Fruit fly (Drosophila melanogaster) whole organism, prepupa: ENCODE data around the gene Gr64d.

Experiments
- Blimp-1 ChIP-seq: fragments of 200-800 bp; sonication (Bioruptor generic); optimal IDR thresholded peaks from 3 replicates; lab custom pipeline; 2017; ENCODE audit warnings: missing biosample characterization, missing genetic modification characterization, mild to moderate bottlenecking, moderate library complexity, missing genetic modification reagents
- CG10631 ChIP-seq: fragments of 200-800 bp; sonication (Bioruptor generic); optimal IDR thresholded peaks from 2 replicates; lab custom pipeline; 2016; ENCODE audit warnings: missing biosample characterization, missing genetic modification characterization
- CG10669 ChIP-seq: fragments of 200-800 bp; sonication (Bioruptor generic); optimal IDR thresholded peaks from 3 replicates; lab custom pipeline; 2018; ENCODE audit warnings: missing biosample characterization, mild to moderate bottlenecking, missing genetic modification characterization, moderate library complexity
- CG11294 ChIP-seq: fragments of 200-800 bp; sonication (Bioruptor generic); IDR thresholded peaks from 2 replicates; pipeline ENCODE4 v1.3.6; 2022; ENCODE audit warnings: missing biosample characterization, missing genetic modification characterization
- CG11902 ChIP-seq: fragments of 200-800 bp; sonication (Bioruptor generic); optimal IDR thresholded peaks from 3 replicates; lab custom pipeline; 2016; ENCODE audit warnings: missing biosample characterization, missing genetic modification characterization
- CG15336 ChIP-seq: fragments of 200-800 bp; sonication (Bioruptor generic); IDR thresholded peaks from 2 replicates; pipeline ENCODE4 v1.3.6; 2022; ENCODE audit warnings: missing biosample characterization, missing genetic modification characterization
- CG1621 ChIP-seq: fragments of 200-800 bp; sonication (Bioruptor generic); optimal IDR thresholded peaks from 3 replicates; lab custom pipeline; 2018; ENCODE audit warnings: missing biosample characterization, mild to moderate bottlenecking, missing genetic modification characterization
- CG16779 ChIP-seq: fragments of 200-800 bp; sonication (Bioruptor generic); optimal IDR thresholded peaks from 3 replicates; lab custom pipeline; 2017; ENCODE audit warnings: missing biosample characterization, mild to moderate bottlenecking, missing genetic modification characterization
- CG32006 ChIP-seq: fragments of 200-800 bp; sonication (Bioruptor generic); optimal IDR thresholded peaks from 3 replicates; lab custom pipeline; 2017; ENCODE audit warnings: missing biosample characterization, mild to moderate bottlenecking, missing genetic modification characterization
- CG3919 ChIP-seq: fragments of 200-800 bp; sonication (Bioruptor generic); optimal IDR thresholded peaks from 3 replicates; lab custom pipeline; 2016; ENCODE audit warnings: missing biosample characterization, missing genetic modification characterization
- CG6163 ChIP-seq: fragments of 200-800 bp; sonication (Bioruptor generic); IDR thresholded peaks from 3 replicates; pipeline ENCODE4 v1.3.6; 2022; ENCODE audit warnings: missing biosample characterization, missing genetic modification characterization
- CG6792 ChIP-seq: fragments of 200-800 bp; sonication (Bioruptor generic); optimal IDR thresholded peaks from 3 replicates; lab custom pipeline; 2016; ENCODE audit warnings: missing biosample characterization, missing genetic modification characterization
- CG7368 ChIP-seq: fragments of 200-800 bp; sonication (Bioruptor generic); optimal IDR thresholded peaks from 3 replicates; lab custom pipeline; 2016; ENCODE audit warnings: missing biosample characterization, missing genetic modification characterization
- CG8319 ChIP-seq: fragments of 200-800 bp; sonication (Bioruptor generic); optimal IDR thresholded peaks from 3 replicates; lab custom pipeline; 2016; ENCODE audit warnings: missing biosample characterization, missing genetic modification characterization
- CG8632 ChIP-seq: fragments of 200-800 bp; sonication (Bioruptor generic); optimal IDR thresholded peaks from 3 replicates; lab custom pipeline; 2016; ENCODE audit warnings: missing biosample characterization, missing genetic modification characterization
- CG9139 ChIP-seq: fragments of 200-800 bp; sonication (Bioruptor generic); optimal IDR thresholded peaks from 3 replicates; lab custom pipeline; 2017; ENCODE audit warnings: missing biosample characterization, mild to moderate bottlenecking, missing genetic modification characterization
- Eip75B ChIP-seq: fragments of 200-800 bp; sonication (Bioruptor generic); optimal IDR thresholded peaks from 3 replicates; lab custom pipeline; 2016; ENCODE audit warnings: missing biosample characterization, missing genetic modification characterization
- Eip78C ChIP-seq: fragments of 200-800 bp; sonication (Bioruptor generic); peaks from one replicate; lab custom pipeline; 2016; ENCODE audit warnings: missing biosample characterization, missing genetic modification characterization
- Gug ChIP-seq: fragments of 200-800 bp; sonication (Bioruptor generic); IDR thresholded peaks from 2 replicates; pipeline ENCODE4 v1.3.6; 2022; ENCODE audit warnings: missing biosample characterization, missing genetic modification characterization
- Hr38 ChIP-seq: sonication (Bioruptor generic); optimal IDR thresholded peaks from 2 replicates; lab custom pipeline; 2016; ENCODE audit warnings: missing biosample characterization, missing genetic modification characterization
- Hr39 ChIP-seq: fragments of 200-800 bp; sonication (Bioruptor generic); optimal IDR thresholded peaks from 2 replicates; lab custom pipeline; 2016; ENCODE audit warnings: missing biosample characterization, missing genetic modification characterization
- Hr4 ChIP-seq: fragments of 200-800 bp; sonication (Bioruptor generic); optimal IDR thresholded peaks from 3 replicates; lab custom pipeline; 2016; ENCODE audit warnings: missing biosample characterization, missing genetic modification characterization
- Lpt ChIP-seq: fragments of 200-800 bp; sonication (Bioruptor generic); optimal IDR thresholded peaks from 3 replicates; lab custom pipeline; 2016; ENCODE audit warnings: missing biosample characterization, missing genetic modification characterization
- Met ChIP-seq: fragments of 200-800 bp; sonication (Bioruptor generic); optimal IDR thresholded peaks from 3 replicates; lab custom pipeline; 2016; ENCODE audit warnings: missing biosample characterization, missing genetic modification characterization
- Smox ChIP-seq: fragments of 200-800 bp; sonication (Bioruptor generic); optimal IDR thresholded peaks from 3 replicates; lab custom pipeline; 2016; ENCODE audit warnings: missing biosample characterization, missing genetic modification characterization
- Sox102F ChIP-seq: fragments of 200-800 bp; sonication (Bioruptor generic); optimal IDR thresholded peaks from 2 replicates; lab custom pipeline; 2016; ENCODE audit warnings: missing biosample characterization, mild to moderate bottlenecking, missing genetic modification characterization
- Sox14 ChIP-seq: fragments of 200-800 bp; sonication (Bioruptor generic); optimal IDR thresholded peaks from 3 replicates; lab custom pipeline; 2016; ENCODE audit warnings: missing biosample characterization, missing genetic modification characterization
- Sox15 ChIP-seq: fragments of 200-800 bp; sonication (Bioruptor generic); optimal IDR thresholded peaks from 3 replicates; lab custom pipeline; 2016; ENCODE audit warnings: missing biosample characterization, missing genetic modification characterization
- achi ChIP-seq: fragments of 200-800 bp; sonication (Bioruptor generic); optimal IDR thresholded peaks from 3 replicates; lab custom pipeline; 2016; ENCODE audit warnings: missing biosample characterization, missing genetic modification characterization
- acj6 ChIP-seq: fragments of 200-800 bp; sonication (Bioruptor generic); optimal IDR thresholded peaks from 3 replicates; lab custom pipeline; 2016; ENCODE audit warnings: missing biosample characterization, missing genetic modification characterization
- cyc ChIP-seq: fragments of 200-800 bp; sonication (Bioruptor generic); optimal IDR thresholded peaks from 3 replicates; lab custom pipeline; 2016; ENCODE audit warnings: missing biosample characterization, missing genetic modification characterization
- dac ChIP-seq: fragments of 200-800 bp; sonication (Bioruptor generic); optimal IDR thresholded peaks from 2 replicates; lab custom pipeline; 2017; ENCODE audit warnings: missing biosample characterization, mild to moderate bottlenecking, missing genetic modification characterization
- dsx ChIP-seq: fragments of 200-800 bp; optimal IDR thresholded peaks from 3 replicates; lab custom pipeline; 2019; ENCODE audit warnings: missing biosample characterization, mild to moderate bottlenecking, missing genetic modification characterization, moderate library complexity; ENCODE audit not compliant: poor library complexity, severe bottlenecking
- eg ChIP-seq: fragments of 200-800 bp; sonication (Bioruptor generic); IDR thresholded peaks from 3 replicates; pipeline ENCODE4 v1.3.6; 2022; ENCODE audit warnings: missing biosample characterization, missing genetic modification characterization
- esn ChIP-seq: fragments of 200-800 bp; sonication (Bioruptor generic); optimal IDR thresholded peaks from 2 replicates; lab custom pipeline; 2016; ENCODE audit warnings: missing biosample characterization, mild to moderate bottlenecking, missing genetic modification characterization, moderate library complexity
- fd59A ChIP-seq: fragments of 200-800 bp; sonication (Bioruptor generic); optimal IDR thresholded peaks from 2 replicates; lab custom pipeline; 2017; ENCODE audit warnings: missing biosample characterization, mild to moderate bottlenecking, missing genetic modification characterization, missing genetic modification reagents
- fkh ChIP-seq: fragments of 200-800 bp; sonication (Bioruptor generic); optimal IDR thresholded peaks from 3 replicates; lab custom pipeline; 2017; ENCODE audit warnings: missing biosample characterization, mild to moderate bottlenecking, missing genetic modification characterization, moderate library complexity
- lz ChIP-seq: fragments of 200-800 bp; sonication (Bioruptor generic); optimal IDR thresholded peaks from 3 replicates; lab custom pipeline; 2016; ENCODE audit warnings: missing biosample characterization, missing genetic modification characterization
- net ChIP-seq: fragments of 200-800 bp; sonication (Bioruptor generic); optimal IDR thresholded peaks from 3 replicates; lab custom pipeline; 2016; ENCODE audit warnings: missing biosample characterization, missing genetic modification characterization
- pdm3 ChIP-seq: fragments of 200-800 bp; sonication (Bioruptor generic); optimal IDR thresholded peaks from 3 replicates; lab custom pipeline; 2016; ENCODE audit warnings: missing biosample characterization, missing genetic modification characterization
- salr ChIP-seq, 2 experiments: fragments of 200-800 bp; sonication (Bioruptor generic); optimal IDR thresholded peaks; 3 replicates each; lab custom pipeline; 2016 to 2018; ENCODE audit warnings: missing biosample characterization in 2 of 2, missing genetic modification characterization in 2 of 2, mild to moderate bottlenecking in 1 of 2
- spab ChIP-seq: fragments of 200-800 bp; sonication (Bioruptor generic); optimal IDR thresholded peaks from 2 replicates; lab custom pipeline; 2017; ENCODE audit warnings: missing biosample characterization, mild to moderate bottlenecking, missing genetic modification characterization, missing genetic modification reagents
- ss ChIP-seq, 2 experiments: fragments of 200-800 bp; sonication (Bioruptor generic); optimal IDR thresholded peaks; 2 replicates in 1 of 2; 3 replicates in 1 of 2; lab custom pipeline; 2017 to 2018; ENCODE audit warnings: mild to moderate bottlenecking in 2 of 2, missing biosample characterization in 2 of 2, missing genetic modification characterization in 2 of 2, moderate library complexity in 1 of 2
- svp ChIP-seq: fragments of 200-800 bp; sonication (Bioruptor generic); peaks from one replicate; lab custom pipeline; 2016; ENCODE audit warnings: missing biosample characterization, missing genetic modification characterization
- topi ChIP-seq: fragments of 200-800 bp; sonication (Bioruptor generic); optimal IDR thresholded peaks from 3 replicates; lab custom pipeline; 2016; ENCODE audit warnings: missing biosample characterization, missing genetic modification characterization
- vri ChIP-seq: fragments of 200-800 bp; sonication (Bioruptor generic); optimal IDR thresholded peaks from 3 replicates; lab custom pipeline; 2016; ENCODE audit warnings: missing biosample characterization, mild to moderate bottlenecking, missing genetic modification characterization

The Gr64d gene

DNA sequence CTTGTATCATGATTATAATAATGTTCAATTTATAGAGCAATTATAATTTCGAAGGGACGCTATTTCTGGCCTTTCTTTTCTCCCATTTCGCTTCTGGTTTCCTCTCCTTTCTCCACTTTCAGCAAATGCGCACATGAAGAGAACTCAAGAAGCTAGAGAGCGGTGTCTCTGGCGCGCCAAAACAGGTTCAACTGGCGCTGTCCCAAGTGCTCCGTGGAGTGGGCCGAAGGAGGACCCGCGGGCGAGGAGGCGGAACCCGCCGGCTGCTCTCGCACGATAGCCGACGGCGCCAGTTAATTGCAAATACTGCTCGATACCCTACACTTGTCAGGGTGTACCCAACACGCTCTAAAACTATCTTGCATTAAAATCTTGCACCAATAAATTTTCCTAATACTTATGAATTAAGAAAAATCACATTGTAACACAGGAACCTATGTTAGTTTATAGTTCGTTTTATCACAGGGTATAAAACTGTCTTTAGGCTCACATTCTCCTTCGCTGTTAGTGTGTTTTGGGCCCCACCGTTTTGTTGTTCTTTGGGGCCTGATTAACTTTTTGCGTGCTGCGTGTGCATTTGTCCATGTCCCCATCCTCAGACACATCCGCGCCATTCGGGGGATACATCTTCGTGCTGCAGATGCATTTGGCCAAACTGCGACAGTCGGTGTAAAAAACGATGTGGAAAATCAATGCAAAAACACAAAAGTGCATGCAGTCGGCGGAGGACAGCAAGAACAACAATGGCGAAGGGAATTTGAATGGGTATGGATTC is 38.5 kb downstream of the Gr64d start (continued):
- TF ChIP-seq pdm3 (GFP tag; lab: Kevin White, UChicago): peak; percentile 99
- TF ChIP-seq fkh (GFP tag; lab: Kevin White, UChicago): peak; percentile 25
- peak; percentile 99 for TF ChIP-seq CG32006 (GFP tag; lab: Kevin White, UChicago)
- peak; percentile 97 for TF ChIP-seq dac
- peak; percentile 99 for TF ChIP-seq acj6 (GFP tag; lab: Kevin White, UChicago)
- peak; percentile 99 for TF ChIP-seq Eip78C
- TF ChIP-seq topi (GFP tag; lab: Kevin White, UChicago): peak; percentile 97
- TF ChIP-seq Hr38: peak; percentile 88
- peak; percentile 98 for TF ChIP-seq Sox15 (GFP tag; lab: Kevin White, UChicago)
- peak; percentile 98 for TF ChIP-seq fd59A (GFP tag; lab: Kevin White, UChicago)
- TF ChIP-seq Lpt (GFP tag; lab: Kevin White, UChicago): peak; percentile 98
- TF ChIP-seq CG6163 (GFP tag; lab: Robert Waterston, UW): peak; percentile 99
- peak; percentile 99 for TF ChIP-seq lz (GFP tag; lab: Kevin White, UChicago)
- TF ChIP-seq cyc (GFP tag; lab: Kevin White, UChicago): peak; percentile 99
- peak; percentile 94 for TF ChIP-seq dsx (GFP tag; lab: Kevin White, UChicago)
- peak; percentile 99 for TF ChIP-seq CG15336 (GFP tag; lab: Robert Waterston, UW)
- peak; percentile 99 for TF ChIP-seq Gug (GFP tag; lab: Robert Waterston, UW)
- peak; percentile 98 for TF ChIP-seq achi (GFP tag; lab: Kevin White, UChicago)
- TF ChIP-seq CG1621: peak; percentile 97
- TF ChIP-seq CG11902 (GFP tag; lab: Kevin White, UChicago): peak; percentile 99
- peak; percentile 96 for TF ChIP-seq CG10669 (GFP tag; lab: Kevin White, UChicago)
- TF ChIP-seq spab (GFP tag; lab: Kevin White, UChicago): peak; percentile 96
- peak; percentile 97 for TF ChIP-seq CG7368
- TF ChIP-seq Smox (GFP tag; lab: Kevin White, UChicago): peak; percentile 98
- peak; percentile 99 for TF ChIP-seq svp (GFP tag; lab: Kevin White, UChicago)
- TF ChIP-seq CG6792 (GFP tag; lab: Kevin White, UChicago): peak; percentile 99
- TF ChIP-seq eg (GFP tag; lab: Robert Waterston, UW): peak; percentile 99
- peak; percentile 98 for TF ChIP-seq salr (GFP tag; optimal IDR thresholded peaks at IDR 0.05; lab: Kevin White, UChicago)
- TF ChIP-seq ss (GFP tag; optimal IDR thresholded peaks at IDR 0.05; lab: Kevin White, UChicago): peak; percentile 95 to 98
- peak; percentile 96 for TF ChIP-seq CG8632 (GFP tag; lab: Kevin White, UChicago)
- peak; percentile 96 for TF ChIP-seq CG8319 (GFP tag; lab: Kevin White, UChicago)

DNA sequence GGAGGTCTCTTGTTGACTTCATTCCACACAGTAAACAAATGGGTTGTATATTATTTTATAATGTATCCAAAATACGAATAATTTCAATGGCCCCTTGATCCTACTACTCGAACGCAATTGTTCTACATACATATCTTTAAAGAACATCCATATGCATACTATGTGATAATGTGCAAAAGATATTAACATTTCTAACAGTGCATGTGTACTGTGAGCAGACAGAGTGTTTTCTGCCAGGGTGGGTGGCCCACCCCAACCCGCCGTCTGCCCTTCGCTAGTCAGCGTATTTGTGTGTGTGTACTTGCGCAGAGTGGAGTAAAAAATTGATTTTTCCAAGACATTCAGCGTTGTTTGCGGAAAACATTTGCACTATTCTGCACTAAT is 39.1 kb downstream of the Gr64d start:
- peak; percentile 88 for TF ChIP-seq CG3919 (GFP tag; lab: Kevin White, UChicago)
- TF ChIP-seq CG9139 (GFP tag; lab: Kevin White, UChicago): peak; percentile 68
- TF ChIP-seq CG1621: peak; percentile 86
- peak; percentile 84 for TF ChIP-seq Sox14
- no peak for TF ChIP-seq Blimp-1
- peak; percentile 94 for TF ChIP-seq Gug (GFP tag; lab: Robert Waterston, UW)
- peak; percentile 86 for TF ChIP-seq cyc (GFP tag; lab: Kevin White, UChicago)
- no peak for TF ChIP-seq Eip75B (GFP tag; lab: Kevin White, UChicago)
- TF ChIP-seq spab (GFP tag; lab: Kevin White, UChicago): peak; percentile 66
- peak; percentile 86 for TF ChIP-seq CG10631 (GFP tag; lab: Kevin White, UChicago)
- peak; percentile 75 for TF ChIP-seq dsx (GFP tag; lab: Kevin White, UChicago)
- peak; percentile 51 for TF ChIP-seq Sox15 (GFP tag; lab: Kevin White, UChicago)
- TF ChIP-seq vri: no peak
- TF ChIP-seq Lpt (GFP tag; lab: Kevin White, UChicago): peak; percentile 56
- TF ChIP-seq Hr39 (GFP tag; lab: Kevin White, UChicago): peak; percentile 85
- peak; percentile 72 for TF ChIP-seq Sox102F (GFP tag; lab: Kevin White, UChicago)
- TF ChIP-seq fd59A (GFP tag; lab: Kevin White, UChicago): peak; percentile 62
- no peak for TF ChIP-seq CG16779 (tag; lab: Kevin White, UChicago)
- peak; percentile 97 for TF ChIP-seq CG6163 (GFP tag; lab: Robert Waterston, UW)
- no peak for TF ChIP-seq CG6792 (GFP tag; lab: Kevin White, UChicago)
- peak; percentile 65 for TF ChIP-seq Met (GFP tag; lab: Kevin White, UChicago)
- TF ChIP-seq CG32006 (GFP tag; lab: Kevin White, UChicago): peak; percentile 44
- peak; percentile 52 to 93 for TF ChIP-seq salr (GFP tag; optimal IDR thresholded peaks at IDR 0.05; lab: Kevin White, UChicago)
- peak; percentile 91 for TF ChIP-seq CG10669 (GFP tag; lab: Kevin White, UChicago)
- TF ChIP-seq Eip78C: peak; percentile 95
- TF ChIP-seq esn (GFP tag; lab: Kevin White, UChicago): no peak
- no peak for TF ChIP-seq net (GFP tag; lab: Kevin White, UChicago)
- peak; percentile 84 for TF ChIP-seq Hr4 (GFP tag; lab: Kevin White, UChicago)
- TF ChIP-seq CG15336 (GFP tag; lab: Robert Waterston, UW): peak; percentile 90
- TF ChIP-seq fkh (GFP tag; lab: Kevin White, UChicago): no peak
- TF ChIP-seq CG11294: peak; percentile 92
